Worm (Caenorhabditis elegans) whole organism, dauer: ENCODE data around the gene adt-1.

ENCODE experiments used
- unc-62 ChIP-seq: sonication (generic microtip); optimal IDR thresholded peaks from 2 replicates; lab custom pipeline; 2017; ENCODE audit warnings: missing biosample characterization, missing genetic modification reagents, missing genetic modification characterization

Gene adt-1

DNA sequence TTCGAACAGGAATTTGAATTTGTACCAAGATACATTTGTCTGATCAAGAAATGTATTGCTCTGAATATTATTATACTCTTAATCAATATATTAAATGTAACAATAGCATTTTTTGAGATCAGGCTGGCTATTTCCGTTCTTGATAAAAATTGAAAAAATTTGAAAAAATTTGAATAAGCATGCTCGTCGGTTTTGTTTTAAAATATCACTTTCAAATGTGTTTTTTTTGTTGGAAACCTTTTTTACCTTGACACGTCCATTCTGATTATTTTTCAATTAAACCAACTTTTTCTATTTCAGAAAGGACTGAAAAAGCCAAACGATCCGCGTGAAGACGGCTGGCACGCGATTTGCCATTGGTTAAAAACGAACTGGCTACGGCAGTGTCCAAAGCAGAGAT lies at the start of gene adt-1:
Gene adt-1, plus strand, starts transcription at position 301 of the 400 bp plus-strand sequence.
- TF ChIP-seq unc-62 (GFP tag; lab: Kevin White, UChicago), result no peak

DNA sequence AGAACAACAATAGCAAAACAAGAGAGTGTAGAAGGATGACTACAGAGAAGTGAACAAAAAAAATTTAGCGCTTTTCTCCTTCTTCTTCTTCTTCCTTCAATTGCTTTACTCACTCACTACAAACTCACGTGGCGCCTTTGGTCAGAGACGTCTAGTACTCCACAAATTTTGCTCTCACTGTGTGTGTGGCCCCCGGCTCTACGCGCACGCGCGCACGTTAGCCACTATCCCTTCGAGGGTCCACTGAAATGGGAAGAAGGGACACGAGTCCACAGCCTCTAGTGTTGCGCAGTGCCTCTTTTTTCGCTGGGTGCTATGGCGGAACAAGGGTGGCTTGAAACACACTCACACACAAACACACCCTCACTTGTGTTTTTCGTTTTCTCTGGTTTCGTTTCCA lies 49.4 kb upstream of the adt-1 start:
- no peak for TF ChIP-seq unc-62 (GFP tag; lab: Kevin White, UChicago)

DNA sequence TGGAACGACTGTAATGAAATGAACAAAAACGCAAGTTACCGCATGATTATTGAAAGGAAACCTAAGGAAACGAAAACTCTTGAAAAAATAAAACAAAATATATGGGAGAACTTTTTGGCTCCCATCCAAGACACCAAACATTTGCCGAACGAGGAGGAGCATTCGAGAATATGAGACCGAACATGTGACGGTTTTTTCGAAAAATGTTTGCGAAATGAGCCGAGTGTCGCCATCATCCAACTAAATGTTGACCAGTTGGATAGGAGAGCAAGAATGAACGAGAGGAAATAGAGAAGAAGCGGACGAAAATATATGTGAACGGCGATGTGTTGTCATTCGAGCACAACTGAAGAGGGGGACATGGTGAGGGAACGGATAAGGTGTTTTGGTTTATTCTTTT lies 48.6 kb upstream of the adt-1 start:
- TF ChIP-seq unc-62 (GFP tag; lab: Kevin White, UChicago), result no peak

DNA sequence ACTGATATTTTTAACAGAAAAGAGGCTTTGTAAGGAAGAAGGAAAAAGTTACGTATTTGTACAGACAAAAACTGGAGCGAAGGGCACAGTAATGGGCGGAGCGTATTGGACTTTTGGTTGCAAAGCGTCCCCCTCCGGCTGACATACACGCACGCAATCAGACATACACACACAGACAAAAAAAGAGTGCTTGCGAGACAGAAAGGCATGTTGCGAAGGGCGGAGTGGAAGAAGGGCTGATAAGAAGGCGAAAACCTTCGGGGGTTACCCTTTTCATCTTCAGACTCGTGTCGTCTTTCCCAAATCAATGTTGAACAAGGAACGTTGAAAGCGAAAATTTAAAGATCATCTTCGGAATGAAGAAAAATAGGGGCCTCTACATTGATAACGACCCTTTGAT lies 48.1 kb upstream of the adt-1 start:
- no peak for TF ChIP-seq unc-62 (GFP tag; lab: Kevin White, UChicago)

DNA sequence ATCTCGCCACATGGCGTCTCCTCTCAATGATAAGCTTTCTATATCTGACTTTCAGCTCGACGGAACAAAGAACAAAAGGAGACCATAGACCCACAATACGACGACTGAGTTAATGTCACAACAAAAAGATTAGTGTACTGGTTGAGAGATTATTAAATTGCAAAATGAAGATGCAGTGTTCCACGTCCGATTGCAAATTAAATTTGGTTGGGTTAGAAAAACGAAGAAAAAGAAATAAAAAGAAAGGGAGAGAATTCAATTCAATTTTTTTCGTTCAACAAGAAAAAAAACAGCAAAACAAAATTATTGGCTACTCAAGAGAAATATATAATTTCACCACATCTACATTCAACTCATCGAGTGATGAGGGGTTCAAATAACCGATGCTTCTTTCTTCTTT lies 47.2 kb upstream of the adt-1 start:
- no peak for TF ChIP-seq unc-62 (GFP tag; lab: Kevin White, UChicago)

DNA sequence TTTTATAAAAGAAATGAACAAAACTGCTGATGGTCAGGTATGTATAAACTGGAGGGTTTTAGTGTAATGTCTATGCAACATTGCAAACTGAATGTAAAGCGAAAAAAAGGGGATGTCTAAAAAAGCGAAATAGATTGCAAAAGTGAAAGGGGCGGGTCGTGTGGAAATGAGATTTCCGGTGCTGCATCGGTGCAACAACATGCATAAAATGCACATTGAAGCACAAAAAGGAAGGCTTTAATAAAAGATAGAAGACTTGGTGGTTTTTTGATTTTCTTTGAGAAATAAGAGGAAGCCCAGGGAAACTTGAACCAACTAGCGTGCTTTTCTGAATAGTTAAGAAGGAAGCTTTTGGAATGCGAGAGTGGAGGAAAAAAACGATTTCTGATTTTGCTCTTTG lies 46.0 kb upstream of the adt-1 start:
- no peak for TF ChIP-seq unc-62 (GFP tag; lab: Kevin White, UChicago)

DNA sequence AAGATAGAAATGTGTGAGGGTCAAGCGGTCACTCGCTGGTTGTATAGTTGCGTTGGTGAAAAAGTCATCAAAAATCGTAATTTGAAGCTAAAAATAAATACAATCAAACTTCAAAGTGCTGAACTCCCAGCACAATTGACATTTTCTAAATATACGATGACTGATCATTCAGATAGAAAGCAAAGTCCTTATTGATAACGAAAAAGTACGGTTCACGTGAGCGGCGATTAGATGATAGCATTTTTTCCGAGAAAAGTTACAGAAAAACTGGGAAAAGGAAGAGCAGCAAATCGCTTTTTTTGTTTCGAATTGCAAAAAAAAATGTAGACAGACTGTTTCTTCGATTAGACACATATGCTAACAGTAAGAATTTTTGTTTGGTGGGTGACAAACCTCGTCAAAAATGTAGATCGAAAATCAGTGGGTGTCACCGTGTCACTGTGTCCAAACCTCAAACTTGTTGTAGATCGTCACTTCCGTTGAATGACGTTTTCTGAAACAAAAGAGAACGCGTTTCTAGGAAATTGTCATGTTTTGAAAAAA lies 44.7 kb upstream of the adt-1 start, which contains the start of gene ivns-1:
Gene ivns-1, minus strand, starts transcription at position 493 of the 543 bp plus-strand sequence.
- no peak for TF ChIP-seq unc-62 (GFP tag; lab: Kevin White, UChicago)

DNA sequence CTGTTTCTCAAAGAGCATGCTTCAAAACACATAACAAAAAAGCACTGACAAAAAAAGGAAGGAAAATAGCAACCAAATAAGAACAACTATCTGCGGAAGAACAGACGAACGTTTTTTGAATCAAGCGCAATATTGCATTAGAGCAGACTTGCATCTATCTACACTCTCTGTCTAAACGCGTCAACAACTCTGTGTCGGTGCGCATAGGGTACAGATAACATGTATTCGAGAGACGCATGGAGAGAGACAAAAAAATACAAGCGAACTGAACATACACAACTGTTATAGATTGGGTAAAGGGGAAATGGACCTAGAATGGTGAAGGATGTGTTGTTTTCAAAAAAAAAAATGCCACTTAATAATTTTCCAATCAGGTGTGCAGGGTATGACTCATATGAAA lies 43.6 kb upstream of the adt-1 start:
- no peak for TF ChIP-seq unc-62 (GFP tag; lab: Kevin White, UChicago)

DNA sequence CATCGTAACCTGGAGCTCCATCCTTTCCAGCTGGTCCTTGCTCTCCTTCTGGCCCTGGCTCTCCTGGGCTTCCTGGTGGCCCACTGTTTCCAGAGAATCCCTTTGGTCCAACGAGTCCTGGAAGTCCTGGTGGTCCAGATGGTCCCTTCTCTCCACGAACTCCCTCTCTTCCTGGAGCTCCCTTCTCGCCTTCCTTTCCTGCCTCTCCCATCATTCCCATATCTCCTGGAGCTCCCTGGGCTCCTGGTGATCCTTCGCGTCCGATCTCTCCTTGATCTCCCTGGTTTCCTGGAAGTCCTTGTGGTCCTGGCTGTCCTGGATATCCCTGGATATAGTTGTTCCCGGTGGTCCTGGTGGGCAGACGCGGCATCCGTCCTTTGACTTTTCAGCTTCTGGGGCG lies 42.4 kb upstream of the adt-1 start:
- no peak for TF ChIP-seq unc-62 (GFP tag; lab: Kevin White, UChicago)

DNA sequence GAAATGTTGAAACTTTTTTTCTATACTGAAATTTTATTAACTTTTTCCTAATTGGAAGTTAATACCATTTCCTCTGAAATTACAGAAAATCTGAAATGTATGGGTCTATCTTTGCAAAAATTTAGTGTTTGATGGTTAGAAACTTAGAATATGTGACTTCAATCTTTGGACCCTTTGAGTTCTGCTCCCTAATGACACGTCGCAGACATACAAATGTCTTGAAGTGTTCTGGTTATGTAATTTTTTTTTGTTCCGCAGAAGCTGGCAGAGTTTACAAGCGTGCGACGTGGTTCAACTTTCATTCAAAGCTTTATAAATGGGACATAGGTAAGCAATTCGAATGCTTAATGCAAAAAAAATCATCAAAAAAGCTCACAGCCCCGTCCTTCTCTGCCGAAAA lies 40.7 kb upstream of the adt-1 start:
- no peak for TF ChIP-seq unc-62 (GFP tag; lab: Kevin White, UChicago)

DNA sequence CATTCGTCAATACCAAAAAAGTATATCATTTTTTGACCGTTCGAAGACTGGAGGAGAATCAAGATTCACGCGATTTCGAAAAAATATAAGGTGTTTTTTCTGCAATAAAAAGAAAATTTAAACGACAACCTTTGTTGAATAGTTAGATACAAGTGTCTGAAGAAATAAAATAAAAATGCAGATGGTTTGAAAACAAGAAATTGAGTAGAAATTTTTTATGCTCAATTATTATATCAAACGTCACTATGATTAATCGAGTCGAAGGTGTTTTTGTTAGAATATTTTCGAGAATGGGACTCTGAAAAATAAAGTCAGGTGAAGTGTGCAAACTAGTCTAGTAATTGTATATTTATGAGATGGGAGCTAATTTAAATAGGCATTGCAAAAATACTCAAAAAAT lies 38.2 kb upstream of the adt-1 start, which contains the start of gene R09A8.5:
Gene R09A8.5, minus strand, starts transcription at position 101 of the 400 bp plus-strand sequence.
- TF ChIP-seq unc-62 (GFP tag; lab: Kevin White, UChicago), result no peak

DNA sequence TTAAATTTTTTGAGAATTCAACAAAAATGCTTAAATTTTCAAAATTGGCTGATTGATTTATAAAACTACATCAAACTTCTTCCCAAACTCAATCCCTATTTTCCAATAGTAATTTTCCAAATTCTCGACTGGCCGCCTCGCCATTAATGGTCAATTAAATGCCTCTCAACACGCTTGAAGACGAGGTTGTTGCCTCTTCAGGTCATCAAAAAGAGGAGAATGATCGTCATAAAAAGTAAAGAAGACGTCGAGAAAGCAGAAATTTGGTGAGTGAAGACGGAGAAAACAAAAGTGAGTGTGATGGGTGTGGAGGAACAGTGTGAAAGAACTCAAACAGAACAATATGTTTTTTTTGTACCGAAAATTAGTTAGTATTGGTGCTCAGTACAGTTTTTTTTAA lies 37.7 kb upstream of the adt-1 start:
- TF ChIP-seq unc-62 (GFP tag; lab: Kevin White, UChicago), result no peak

DNA sequence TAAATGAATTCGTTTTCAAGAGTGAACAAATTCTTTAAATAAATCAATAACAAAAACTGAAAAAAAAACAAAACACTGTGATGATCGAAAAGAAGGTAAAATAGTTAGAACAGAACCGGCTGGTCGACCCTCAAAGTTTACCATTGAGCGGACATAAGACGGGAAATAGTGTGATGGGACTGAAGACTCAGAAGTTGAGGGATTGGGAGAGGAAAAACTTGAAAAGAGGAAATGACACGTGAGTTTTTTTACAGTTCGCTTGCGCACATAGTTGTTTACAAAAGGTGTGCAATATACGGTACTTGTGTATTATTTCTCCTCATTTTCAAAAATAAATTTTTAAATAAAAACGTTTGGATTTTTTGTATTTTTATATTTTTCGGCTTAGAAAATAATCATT lies 35.7 kb upstream of the adt-1 start:
- no peak for TF ChIP-seq unc-62 (GFP tag; lab: Kevin White, UChicago)

DNA sequence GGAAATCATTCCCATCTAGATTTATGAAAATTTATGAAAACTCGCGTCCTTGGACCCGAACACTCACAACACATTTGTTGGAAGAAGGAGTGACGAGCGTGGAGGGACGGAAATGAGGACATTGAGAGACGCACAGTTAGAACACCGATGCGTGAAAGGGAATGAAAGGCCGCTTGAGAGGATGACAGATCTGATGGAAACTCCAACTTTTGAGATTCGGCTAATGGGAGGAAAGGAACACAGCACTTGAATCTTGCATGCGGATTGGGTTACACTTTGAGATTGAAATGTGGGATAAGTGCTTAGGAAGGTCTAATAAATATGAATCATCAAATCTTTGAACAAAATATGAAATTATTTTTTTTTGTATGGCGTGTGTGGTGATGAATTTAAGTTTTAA lies 32.8 kb upstream of the adt-1 start:
- no peak for TF ChIP-seq unc-62 (GFP tag; lab: Kevin White, UChicago)

DNA sequence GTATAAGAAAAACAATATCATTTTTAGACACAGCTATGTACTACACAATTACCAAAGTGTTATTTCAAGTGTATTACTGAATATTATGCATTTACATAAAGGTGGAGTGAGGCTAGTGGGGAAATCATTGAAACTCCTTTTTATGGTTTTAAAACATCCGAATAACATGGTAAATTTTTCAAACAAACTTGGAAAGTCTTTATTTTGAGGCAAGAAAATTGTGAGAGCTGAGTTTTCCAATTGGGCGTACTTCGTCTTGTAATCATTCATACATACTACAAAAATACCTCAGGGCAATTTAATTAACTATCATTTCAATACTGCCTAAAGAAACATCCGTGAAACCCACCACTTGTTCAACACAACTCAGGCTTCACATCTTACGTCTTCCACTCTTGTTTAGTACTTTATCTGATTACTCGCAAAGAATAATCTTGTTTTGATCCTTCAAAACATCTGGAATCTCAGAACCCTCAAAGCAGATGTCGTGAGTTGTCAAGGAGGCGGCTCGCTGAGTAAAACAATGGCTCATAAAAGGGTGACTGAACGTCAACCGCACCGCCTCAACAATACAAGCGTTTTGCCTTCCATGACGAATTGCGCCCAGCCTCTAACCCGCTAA lies 32.0 kb upstream of the adt-1 start, which contains the start of gene zmp-5:
Gene zmp-5, plus strand, starts transcription at position 572 of the 622 bp plus-strand sequence.
- no peak for TF ChIP-seq unc-62 (GFP tag; lab: Kevin White, UChicago)

DNA sequence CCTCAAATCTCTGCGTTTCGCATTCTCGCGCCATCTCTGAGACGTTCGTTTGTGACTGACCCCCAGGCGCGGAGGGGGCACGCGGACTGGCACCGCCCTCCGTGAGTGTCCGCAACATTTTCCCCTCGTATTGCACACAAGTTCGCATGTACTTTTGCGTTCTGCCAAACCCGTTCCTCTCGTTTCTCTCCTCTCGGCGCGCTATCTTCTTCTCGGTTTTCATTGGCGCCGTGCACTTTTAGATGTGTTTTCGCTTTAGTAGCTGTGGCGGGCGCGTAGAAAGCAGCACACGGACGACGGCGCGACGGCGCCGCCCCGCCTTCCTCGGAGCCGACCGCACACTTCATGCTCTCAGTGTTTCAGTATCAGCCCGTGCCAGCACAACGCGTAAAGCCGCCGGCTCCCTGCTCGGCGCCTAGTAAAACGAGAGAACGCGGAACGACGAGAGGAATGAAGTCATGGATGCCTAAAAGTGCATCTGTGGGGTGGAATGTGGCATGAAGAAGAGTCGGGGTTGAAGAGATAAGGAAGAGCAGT lies 23.2 kb upstream of the adt-1 start:
- no peak for TF ChIP-seq unc-62 (GFP tag; lab: Kevin White, UChicago)
